Fruit fly (Drosophila melanogaster) whole organism, embryonic: ENCODE data around the gene CG31278.
A peak's percentile ranks its signal among the peaks of the same experiment; 100 is the strongest.

Experiments
- Ada2b ChIP-seq: fragments of 200-800 bp; sonication (Bioruptor generic); IDR thresholded peaks from 2 replicates; pipeline ENCODE4 v1.3.6; 2022; ENCODE audit warnings: missing biosample characterization, missing genetic modification characterization
- Antp ChIP-seq: fragments of 200-800 bp; sonication (Bioruptor generic); optimal IDR thresholded peaks from 3 replicates; lab custom pipeline; 2016; ENCODE audit warnings: missing biosample characterization, missing genetic modification characterization
- CG10267 ChIP-seq: fragments of 200-800 bp; sonication (Bioruptor generic); optimal IDR thresholded peaks from 2 replicates; lab custom pipeline; 2018; ENCODE audit warnings: missing biosample characterization, mild to moderate bottlenecking, missing genetic modification characterization, moderate library complexity
- CG11398 ChIP-seq: fragments of 200-800 bp; sonication (Bioruptor generic); optimal IDR thresholded peaks from 2 replicates; lab custom pipeline; 2016; ENCODE audit warnings: missing biosample characterization, missing genetic modification characterization
- CG11695 ChIP-seq: fragments of 200-800 bp; sonication (Bioruptor generic); IDR thresholded peaks from 3 replicates; pipeline ENCODE4 v1.3.6; 2022; ENCODE audit warnings: missing biosample characterization, missing genetic modification characterization
- CG11696 ChIP-seq: fragments of 200-800 bp; sonication (Bioruptor generic); IDR thresholded peaks from 2 replicates; pipeline ENCODE4 v1.3.6; 2022; ENCODE audit warnings: missing biosample characterization, missing genetic modification characterization
- CG12104 ChIP-seq: fragments of 200-800 bp; sonication (Bioruptor generic); optimal IDR thresholded peaks from 3 replicates; lab custom pipeline; 2016; ENCODE audit warnings: missing biosample characterization, missing genetic modification characterization
- CG12155 ChIP-seq: fragments of 200-800 bp; sonication (Bioruptor generic); optimal IDR thresholded peaks from 3 replicates; lab custom pipeline; 2016; ENCODE audit warnings: missing biosample characterization, missing genetic modification characterization
- CG12236 ChIP-seq: fragments of 200-800 bp; sonication (Bioruptor generic); optimal IDR thresholded peaks from 2 replicates; lab custom pipeline; 2016; ENCODE audit warnings: missing biosample characterization, missing genetic modification characterization
- CG12391 ChIP-seq: fragments of 200-800 bp; sonication (Bioruptor generic); optimal IDR thresholded peaks from 3 replicates; lab custom pipeline; 2018; ENCODE audit warnings: missing biosample characterization, mild to moderate bottlenecking, missing genetic modification characterization, moderate library complexity
- CG14860 ChIP-seq: fragments of 200-800 bp; sonication (Bioruptor generic); IDR thresholded peaks from 3 replicates; pipeline ENCODE4 v1.3.6; 2022; ENCODE audit warnings: missing biosample characterization, missing genetic modification characterization; ENCODE audit not compliant: partially characterized antibody
- CG17385 ChIP-seq: fragments of 200-800 bp; sonication (Bioruptor generic); optimal IDR thresholded peaks from 3 replicates; lab custom pipeline; 2018; ENCODE audit warnings: missing biosample characterization, mild to moderate bottlenecking, missing genetic modification characterization
- CG18619 ChIP-seq: fragments of 200-800 bp; sonication (Bioruptor generic); optimal IDR thresholded peaks from 3 replicates; lab custom pipeline; 2017; ENCODE audit warnings: missing biosample characterization, mild to moderate bottlenecking, missing genetic modification characterization
- CG30431 ChIP-seq: fragments of 200-800 bp; sonication (Bioruptor generic); optimal IDR thresholded peaks from 2 replicates; lab custom pipeline; 2017; ENCODE audit warnings: missing biosample characterization, missing genetic modification characterization
- CG31365 ChIP-seq: fragments of 200-800 bp; sonication (Bioruptor generic); optimal IDR thresholded peaks from 2 replicates; lab custom pipeline; 2018; ENCODE audit warnings: missing biosample characterization, mild to moderate bottlenecking, missing genetic modification characterization
- CG3281 ChIP-seq: fragments of 200-800 bp; sonication (Bioruptor generic); optimal IDR thresholded peaks from 3 replicates; lab custom pipeline; 2017; ENCODE audit warnings: missing biosample characterization, mild to moderate bottlenecking, missing genetic modification characterization
- CG42726 ChIP-seq: fragments of 200-800 bp; sonication (Bioruptor generic); IDR thresholded peaks from 2 replicates; pipeline ENCODE4 v1.3.6; 2022; ENCODE audit warnings: missing biosample characterization, missing genetic modification characterization; ENCODE audit not compliant: partially characterized antibody
- CG4707 ChIP-seq: fragments of 200-800 bp; sonication (Bioruptor generic); optimal IDR thresholded peaks from 2 replicates; lab custom pipeline; 2018; ENCODE audit warnings: missing biosample characterization, mild to moderate bottlenecking, missing genetic modification characterization, moderate library complexity
- CG7556 ChIP-seq: fragments of 200-800 bp; sonication (Bioruptor generic); optimal IDR thresholded peaks from 2 replicates; lab custom pipeline; 2017; ENCODE audit warnings: missing biosample characterization, mild to moderate bottlenecking, missing genetic modification characterization
- CG9727 ChIP-seq: fragments of 200-800 bp; sonication (Bioruptor generic); optimal IDR thresholded peaks from 3 replicates; lab custom pipeline; 2017; ENCODE audit warnings: missing biosample characterization, mild to moderate bottlenecking, missing genetic modification characterization
- Camta ChIP-seq: fragments of 200-800 bp; sonication (Bioruptor generic); optimal IDR thresholded peaks from 2 replicates; lab custom pipeline; 2016; ENCODE audit warnings: missing biosample characterization, missing genetic modification characterization
- Deaf1 ChIP-seq: fragments of 200-800 bp; optimal IDR thresholded peaks from 3 replicates; lab custom pipeline; 2019; ENCODE audit warnings: missing biosample characterization, mild to moderate bottlenecking, missing genetic modification characterization, moderate library complexity
- Elba2 ChIP-seq: fragments of 200-800 bp; sonication (Bioruptor generic); optimal IDR thresholded peaks from 3 replicates; lab custom pipeline; 2016; ENCODE audit warnings: missing biosample characterization, missing genetic modification characterization
- Ets97D ChIP-seq: fragments of 200-800 bp; sonication (Bioruptor generic); optimal IDR thresholded peaks from 3 replicates; lab custom pipeline; 2016; ENCODE audit warnings: missing biosample characterization, missing genetic modification characterization
- Hey ChIP-seq: fragments of 200-800 bp; sonication (Bioruptor generic); optimal IDR thresholded peaks from 3 replicates; lab custom pipeline; 2018; ENCODE audit warnings: missing biosample characterization, mild to moderate bottlenecking, missing genetic modification characterization
- HmgD ChIP-seq: fragments of 200-800 bp; sonication (Bioruptor generic); optimal IDR thresholded peaks from 3 replicates; lab custom pipeline; 2016; ENCODE audit warnings: missing biosample characterization, missing genetic modification characterization
- Hr78 ChIP-seq, 2 experiments: fragments of 200-800 bp in 1 of 2; fragments of >200 bp in 1 of 2; sonication (Bioruptor generic) in 1 of 2; optimal IDR thresholded peaks; 2 replicates each; lab custom pipeline; 2017 to 2019; ENCODE audit warnings: missing biosample characterization in 2 of 2, missing genetic modification characterization in 2 of 2, mild to moderate bottlenecking in 1 of 2, moderate library complexity in 1 of 2
- Pdp1 ChIP-seq, 2 experiments: fragments of 200-800 bp; sonication (Bioruptor generic); optimal IDR thresholded peaks; 3 replicates each; lab custom pipeline; 2016; ENCODE audit warnings: missing biosample characterization in 2 of 2, missing genetic modification characterization in 2 of 2, mild to moderate bottlenecking in 1 of 2, moderate library complexity in 1 of 2
- Sox102F ChIP-seq: fragments of 200-800 bp; sonication (Bioruptor generic); optimal IDR thresholded peaks from 2 replicates; lab custom pipeline; 2018; ENCODE audit warnings: missing biosample characterization, mild to moderate bottlenecking, missing genetic modification characterization, moderate library complexity
- Sry-β ChIP-seq: fragments of 200-800 bp; sonication (Bioruptor generic); optimal IDR thresholded peaks from 2 replicates; lab custom pipeline; 2018; ENCODE audit warnings: missing biosample characterization, mild to moderate bottlenecking, missing genetic modification characterization, moderate library complexity
- bcd ChIP-seq: fragments of 200-800 bp; sonication (Bioruptor generic); optimal IDR thresholded peaks from 2 replicates; lab custom pipeline; 2017; ENCODE audit warnings: missing biosample characterization, mild to moderate bottlenecking, missing genetic modification characterization
- ems ChIP-seq: fragments of 200-800 bp; sonication (Bioruptor generic); optimal IDR thresholded peaks from 3 replicates; lab custom pipeline; 2016; ENCODE audit warnings: missing biosample characterization, missing genetic modification characterization
- exex ChIP-seq: fragments of 200-800 bp; sonication (Bioruptor generic); optimal IDR thresholded peaks from 4 replicates; lab custom pipeline; 2018; ENCODE audit warnings: missing biosample characterization, mild to moderate bottlenecking, missing genetic modification characterization, moderate library complexity
- fu2 ChIP-seq: fragments of 200-800 bp; sonication (Bioruptor generic); optimal IDR thresholded peaks from 2 replicates; lab custom pipeline; 2016; ENCODE audit warnings: missing biosample characterization, missing genetic modification characterization
- jigr1 ChIP-seq: fragments of 200-800 bp; sonication (Bioruptor generic); IDR thresholded peaks from 3 replicates; pipeline ENCODE4 v1.3.6; 2022; ENCODE audit warnings: missing biosample characterization, missing genetic modification characterization
- kah ChIP-seq: fragments of 200-800 bp; sonication (Bioruptor generic); optimal IDR thresholded peaks from 2 replicates; lab custom pipeline; 2018; ENCODE audit warnings: missing biosample characterization, mild to moderate bottlenecking, missing genetic modification characterization
- klu ChIP-seq: fragments of 200-800 bp; sonication (Bioruptor generic); IDR thresholded peaks from 2 replicates; pipeline ENCODE4 v1.3.6; 2022; ENCODE audit warnings: missing biosample characterization, missing genetic modification characterization
- lilli ChIP-seq: fragments of 200-800 bp; sonication (Bioruptor generic); optimal IDR thresholded peaks from 3 replicates; lab custom pipeline; 2016; ENCODE audit warnings: missing biosample characterization, missing genetic modification characterization
- maf-S ChIP-seq: fragments of 200-800 bp; sonication (Bioruptor generic); optimal IDR thresholded peaks from 2 replicates; lab custom pipeline; 2016; ENCODE audit warnings: missing biosample characterization, missing genetic modification characterization
- pb ChIP-seq: fragments of 200-800 bp; sonication (Bioruptor generic); optimal IDR thresholded peaks from 3 replicates; lab custom pipeline; 2016; ENCODE audit warnings: missing biosample characterization, missing genetic modification characterization
- pzg ChIP-seq: fragments of 200-800 bp; sonication (Bioruptor generic); optimal IDR thresholded peaks from 3 replicates; lab custom pipeline; 2018; ENCODE audit warnings: missing biosample characterization, mild to moderate bottlenecking, missing genetic modification characterization, moderate library complexity
- run ChIP-seq: fragments of 200-800 bp; sonication (Bioruptor generic); optimal IDR thresholded peaks from 3 replicates; lab custom pipeline; 2018; ENCODE audit warnings: missing biosample characterization, mild to moderate bottlenecking, missing genetic modification characterization
- sens ChIP-seq: fragments of 200-800 bp; sonication (Bioruptor generic); peaks from one replicate; lab custom pipeline; 2016; ENCODE audit warnings: missing biosample characterization, missing genetic modification characterization
- stc ChIP-seq: fragments of 200-800 bp; sonication (Bioruptor generic); IDR thresholded peaks from 2 replicates; pipeline ENCODE4 v1.3.6; 2022; ENCODE audit warnings: missing biosample characterization, missing genetic modification characterization
- tio ChIP-seq: fragments of 200-800 bp; sonication (Bioruptor generic); optimal IDR thresholded peaks from 2 replicates; lab custom pipeline; 2017; ENCODE audit warnings: missing biosample characterization, missing genetic modification characterization, inconsistent platforms
- unc-4 ChIP-seq: fragments of 200-800 bp; sonication (Bioruptor generic); IDR thresholded peaks from 2 replicates; pipeline ENCODE4 v1.3.6; 2022; ENCODE audit warnings: missing biosample characterization, missing genetic modification characterization; ENCODE audit not compliant: partially characterized antibody
- zfh1 ChIP-seq: fragments of 200-800 bp; sonication (Bioruptor generic); IDR thresholded peaks from 3 replicates; pipeline ENCODE4 v1.3.6; 2022; ENCODE audit warnings: missing biosample characterization, missing genetic modification characterization
- zfh2 ChIP-seq: fragments of 200-800 bp; sonication (Bioruptor generic); optimal IDR thresholded peaks from 2 replicates; lab custom pipeline; 2016; ENCODE audit warnings: missing biosample characterization, missing genetic modification characterization

The CG31278 gene

dm6 chr3R:10680825-10681681, 27.1 kb downstream of the CG31278 start, which contains the start of gene Phyhd1 (continued):
- TF ChIP-seq CG10267 (peak; percentile 87), zfh1 (peak; percentile 96), CG12236 (GFP tag; lab: Kevin White, UChicago) (peak; percentile 91), CG12155 (peak; percentile 94), CG4707 (GFP tag; lab: Kevin White, UChicago) (peak; percentile 78), CG7556 (GFP tag; lab: Kevin White, UChicago) (peak; percentile 97), Ets97D (peak; percentile 82), tio (peak; percentile 93), CG42726 (GFP tag; lab: Robert Waterston, UW) (no peak), Hey (peak; percentile 49), stc (GFP tag; lab: Robert Waterston, UW) (peak; percentile 94), pzg (GFP tag; lab: Kevin White, UChicago) (peak; percentile 21), Deaf1 (peak; percentile 79), exex (tag; lab: Kevin White, UChicago) (peak; percentile 80), CG30431 (GFP tag; lab: Kevin White, UChicago) (peak; percentile 87), unc-4 (GFP tag; lab: Robert Waterston, UW) (no peak), CG9727 (GFP tag; lab: Kevin White, UChicago) (peak; percentile 94), CG31365 (peak; percentile 81), ems (peak; percentile 95), jigr1 (GFP tag; lab: Robert Waterston, UW) (peak; percentile 83; the same call in 2 of the 3 replicates), CG11398 (GFP tag; lab: Kevin White, UChicago) (peak; percentile 95), klu (GFP tag; lab: Robert Waterston, UW) (peak; percentile 89), CG17385 (GFP tag; lab: Kevin White, UChicago) (peak; percentile 89), CG14860 (GFP tag; lab: Robert Waterston, UW) (no peak), Pdp1 (GFP tag; optimal IDR thresholded peaks at IDR 0.05; lab: Kevin White, UChicago) (peak; percentile 96 to 97), CG11696 (peak; percentile 82), fu2 (GFP tag; lab: Kevin White, UChicago) (peak; percentile 92), lilli (GFP tag; lab: Kevin White, UChicago) (peak; percentile 96), Antp (GFP tag; lab: Kevin White, UChicago) (peak; percentile 96), sens (peak; percentile 98), run (tag; lab: Kevin White, UChicago) (peak; percentile 95), CG12391 (peak; percentile 95), maf-S (GFP tag; lab: Kevin White, UChicago) (peak; percentile 96), kah (GFP tag; lab: Kevin White, UChicago) (peak; percentile 63), CG12104 (GFP tag; lab: Kevin White, UChicago) (peak; percentile 79), pb (GFP tag; lab: Kevin White, UChicago) (peak; percentile 90), Camta (GFP tag; lab: Kevin White, UChicago) (peak; percentile 89), Hr78 (GFP tag; optimal IDR thresholded peaks at IDR 0.05; lab: Kevin White, UChicago) (peak in 1 of 2 experiments; percentile 87), zfh2 (peak; percentile 95), Sox102F (peak; percentile 96), CG3281 (peak; percentile 92), Ada2b (peak; percentile 97), bcd (GFP tag; lab: Kevin White, UChicago) (peak; percentile 95), Elba2 (GFP tag; lab: Kevin White, UChicago) (peak; percentile 41), CG18619 (GFP tag; lab: Kevin White, UChicago) (peak; percentile 91), Sry-β (GFP tag; lab: Kevin White, UChicago) (peak; percentile 55), HmgD (GFP tag; lab: Kevin White, UChicago) (peak; percentile 95), CG11695 (GFP tag; lab: Robert Waterston, UW) (peak; percentile 95)
